Fruit fly (Drosophila melanogaster) S2 (cell line): ENCODE results near the gene slmo.

Experiments used
- CG8478 ChIP-seq: fragments of >200 bp; optimal IDR thresholded peaks from 2 replicates; lab custom pipeline; 2018
- CTCF ChIP-seq, 2 experiments: fragments of >200 bp; optimal IDR thresholded peaks; 2 replicates each; lab custom pipeline; 2018

dm6 chr2L:6077632-6078031, 29.1 kb upstream of the slmo start:
- no peak for TF ChIP-seq CG8478 (lab: Kevin White, UChicago)
- TF ChIP-seq CTCF (optimal IDR thresholded peaks at IDR 0.05; lab: Kevin White, UChicago): no peak
